Fruit fly (Drosophila melanogaster) whole organism, embryonic: ENCODE results near the gene Etl1.

Experiments
- Adf1 ChIP-seq: fragments of 200-800 bp; sonication (Bioruptor generic); IDR thresholded peaks from 2 replicates; pipeline ENCODE4 v1.3.6; 2022; ENCODE audit warnings: missing biosample characterization, missing genetic modification characterization
- Atf6 ChIP-seq: fragments of 200-800 bp; sonication (Bioruptor generic); IDR thresholded peaks from 2 replicates; pipeline ENCODE4 v1.3.6; 2022; ENCODE audit warnings: missing biosample characterization, missing genetic modification characterization
- CG11093 ChIP-seq: fragments of 200-800 bp; sonication (Bioruptor generic); IDR thresholded peaks from 3 replicates; pipeline ENCODE4 v1.3.6; 2022; ENCODE audit warnings: missing biosample characterization, missing genetic modification characterization
- CG11504 ChIP-seq: fragments of 200-800 bp; sonication (Bioruptor generic); optimal IDR thresholded peaks from 3 replicates; lab custom pipeline; 2019; ENCODE audit warnings: missing biosample characterization, mild to moderate bottlenecking, missing genetic modification characterization, moderate library complexity
- CG11723 ChIP-seq: fragments of 200-800 bp; sonication (Bioruptor generic); optimal IDR thresholded peaks from 2 replicates; lab custom pipeline; 2017; ENCODE audit warnings: missing biosample characterization, mild to moderate bottlenecking, missing genetic modification characterization
- CG13775 ChIP-seq: fragments of 200-800 bp; sonication (Bioruptor generic); optimal IDR thresholded peaks from 3 replicates; lab custom pipeline; 2017; ENCODE audit warnings: missing biosample characterization, mild to moderate bottlenecking, missing genetic modification characterization
- CG15011 ChIP-seq: fragments of 200-800 bp; sonication (Bioruptor generic); optimal IDR thresholded peaks from 3 replicates; lab custom pipeline; 2018; ENCODE audit warnings: missing biosample characterization, mild to moderate bottlenecking, missing genetic modification characterization
- CG1603 ChIP-seq: fragments of 200-800 bp; sonication (Bioruptor generic); optimal IDR thresholded peaks from 2 replicates; lab custom pipeline; 2019; ENCODE audit warnings: missing biosample characterization, mild to moderate bottlenecking, missing genetic modification characterization, moderate library complexity
- CG17186 ChIP-seq: fragments of 200-800 bp; sonication (Bioruptor generic); optimal IDR thresholded peaks from 3 replicates; lab custom pipeline; 2017; ENCODE audit warnings: missing biosample characterization, missing genetic modification reagents, missing genetic modification characterization
- CG18262 ChIP-seq: fragments of 200-800 bp; optimal IDR thresholded peaks from 3 replicates; lab custom pipeline; 2019; ENCODE audit warnings: missing biosample characterization, mild to moderate bottlenecking, missing genetic modification characterization, moderate library complexity
- CG1832 ChIP-seq: fragments of 200-800 bp; sonication (Bioruptor generic); optimal IDR thresholded peaks from 2 replicates; lab custom pipeline; 2017; ENCODE audit warnings: missing biosample characterization, mild to moderate bottlenecking, missing genetic modification characterization, inconsistent platforms
- CG30020 ChIP-seq: fragments of 200-800 bp; optimal IDR thresholded peaks from 2 replicates; lab custom pipeline; 2019; ENCODE audit warnings: missing biosample characterization, mild to moderate bottlenecking, missing genetic modification characterization, moderate library complexity
- CG31365 ChIP-seq: fragments of 200-800 bp; sonication (Bioruptor generic); optimal IDR thresholded peaks from 2 replicates; lab custom pipeline; 2018; ENCODE audit warnings: missing biosample characterization, mild to moderate bottlenecking, missing genetic modification characterization
- CG3163 ChIP-seq: fragments of 200-800 bp; sonication (Bioruptor generic); optimal IDR thresholded peaks from 3 replicates; lab custom pipeline; 2016; ENCODE audit warnings: missing biosample characterization, missing genetic modification characterization
- CG32767 ChIP-seq: fragments of 200-800 bp; sonication (Bioruptor generic); IDR thresholded peaks from 2 replicates; pipeline ENCODE4 v1.3.6; 2022; ENCODE audit warnings: missing biosample characterization, missing genetic modification characterization
- CG43689 ChIP-seq: fragments of 200-800 bp; sonication (Bioruptor generic); IDR thresholded peaks from 2 replicates; pipeline ENCODE4 v1.3.6; 2022; ENCODE audit warnings: missing biosample characterization, missing genetic modification characterization
- CG4854 ChIP-seq: fragments of 200-800 bp; sonication (Bioruptor generic); optimal IDR thresholded peaks from 2 replicates; lab custom pipeline; 2016; ENCODE audit warnings: missing biosample characterization, missing genetic modification characterization, inconsistent platforms
- CG6175 ChIP-seq: fragments of 200-800 bp; sonication (Bioruptor generic); IDR thresholded peaks from 3 replicates; pipeline ENCODE4 v1.3.6; 2022; ENCODE audit warnings: missing biosample characterization, missing genetic modification characterization
- Dbx ChIP-seq: fragments of 200-800 bp; sonication (Bioruptor generic); IDR thresholded peaks from 3 replicates; pipeline ENCODE4 v1.3.6; 2022; ENCODE audit warnings: missing biosample characterization, missing genetic modification characterization
- Elba2 ChIP-seq: fragments of 200-800 bp; sonication (Bioruptor generic); optimal IDR thresholded peaks from 3 replicates; lab custom pipeline; 2016; ENCODE audit warnings: missing biosample characterization, missing genetic modification characterization
- Ets97D ChIP-seq: fragments of 200-800 bp; sonication (Bioruptor generic); optimal IDR thresholded peaks from 3 replicates; lab custom pipeline; 2016; ENCODE audit warnings: missing biosample characterization, missing genetic modification characterization
- Gug ChIP-seq: fragments of 200-800 bp; sonication (Bioruptor generic); IDR thresholded peaks from 4 replicates; pipeline ENCODE4 v1.3.6; 2022; ENCODE audit warnings: missing biosample characterization, missing genetic modification characterization
- HmgD ChIP-seq: fragments of 200-800 bp; sonication (Bioruptor generic); optimal IDR thresholded peaks from 3 replicates; lab custom pipeline; 2016; ENCODE audit warnings: missing biosample characterization, missing genetic modification characterization
- Hsf ChIP-seq: fragments of 200-800 bp; sonication (Bioruptor generic); optimal IDR thresholded peaks from 3 replicates; lab custom pipeline; 2016; ENCODE audit warnings: missing biosample characterization, missing genetic modification characterization
- Kr ChIP-seq: fragments of 200-800 bp; sonication (Bioruptor generic); optimal IDR thresholded peaks from 2 replicates; lab custom pipeline; 2017; ENCODE audit warnings: missing biosample characterization, mild to moderate bottlenecking, missing genetic modification characterization
- Lim3 ChIP-seq: fragments of 200-800 bp; sonication (Bioruptor generic); IDR thresholded peaks from 2 replicates; pipeline ENCODE4 v1.3.6; 2022; ENCODE audit warnings: missing biosample characterization, missing genetic modification characterization
- Mes4 ChIP-seq: fragments of 200-800 bp; sonication (Bioruptor generic); optimal IDR thresholded peaks from 2 replicates; lab custom pipeline; 2016; ENCODE audit warnings: missing biosample characterization, missing genetic modification characterization
- Ptx1 ChIP-seq: fragments of 200-800 bp; sonication (Bioruptor generic); IDR thresholded peaks from 2 replicates; pipeline ENCODE4 v1.3.6; 2022; ENCODE audit warnings: missing biosample characterization, missing genetic modification characterization
- Ssrp ChIP-seq: fragments of 200-800 bp; sonication (Bioruptor generic); optimal IDR thresholded peaks from 2 replicates; lab custom pipeline; 2018; ENCODE audit warnings: missing biosample characterization, mild to moderate bottlenecking, missing genetic modification characterization, moderate library complexity
- Xrp1 ChIP-seq: fragments of 200-800 bp; sonication (Bioruptor generic); IDR thresholded peaks from 2 replicates; pipeline ENCODE4 v1.3.6; 2022; ENCODE audit warnings: missing biosample characterization, missing genetic modification characterization
- abd-A ChIP-seq: fragments of 200-800 bp; sonication (Bioruptor generic); optimal IDR thresholded peaks from 3 replicates; lab custom pipeline; 2019; ENCODE audit warnings: missing biosample characterization, mild to moderate bottlenecking, missing genetic modification characterization, moderate library complexity
- ara ChIP-seq: fragments of 200-800 bp; sonication (Bioruptor generic); IDR thresholded peaks from 2 replicates; pipeline ENCODE4 v1.3.6; 2022; ENCODE audit warnings: missing biosample characterization, missing genetic modification characterization
- bcd ChIP-seq: fragments of 200-800 bp; sonication (Bioruptor generic); optimal IDR thresholded peaks from 2 replicates; lab custom pipeline; 2017; ENCODE audit warnings: missing biosample characterization, mild to moderate bottlenecking, missing genetic modification characterization
- bigmax ChIP-seq: fragments of 200-800 bp; sonication (Bioruptor generic); optimal IDR thresholded peaks from 2 replicates; lab custom pipeline; 2018; ENCODE audit warnings: missing biosample characterization, mild to moderate bottlenecking, missing genetic modification characterization
- bowl ChIP-seq: fragments of 200-800 bp; sonication (Bioruptor generic); IDR thresholded peaks from 2 replicates; pipeline ENCODE4 v1.3.6; 2022; ENCODE audit warnings: missing biosample characterization, missing genetic modification characterization
- dmrt11E ChIP-seq: fragments of 200-800 bp; sonication (Bioruptor generic); optimal IDR thresholded peaks from 3 replicates; lab custom pipeline; 2018; ENCODE audit warnings: missing biosample characterization, mild to moderate bottlenecking, missing genetic modification characterization, moderate library complexity
- eyg ChIP-seq: fragments of 200-800 bp; sonication (Bioruptor generic); optimal IDR thresholded peaks from 3 replicates; lab custom pipeline; 2016; ENCODE audit warnings: missing biosample characterization, missing genetic modification characterization
- fd64A ChIP-seq: fragments of 200-800 bp; sonication (Bioruptor generic); optimal IDR thresholded peaks from 3 replicates; lab custom pipeline; 2018; ENCODE audit warnings: missing biosample characterization, mild to moderate bottlenecking, missing genetic modification characterization
- jumu ChIP-seq: fragments of 200-800 bp; sonication (Bioruptor generic); optimal IDR thresholded peaks from 3 replicates; lab custom pipeline; 2016; ENCODE audit warnings: missing biosample characterization, missing genetic modification characterization
- lmd ChIP-seq: fragments of 200-800 bp; sonication (Bioruptor generic); IDR thresholded peaks from 2 replicates; pipeline ENCODE4 v1.3.6; 2022; ENCODE audit warnings: missing biosample characterization, missing genetic modification characterization
- lola ChIP-seq, 3 experiments: fragments of >200 bp in 2 of 3; fragments of 200-800 bp in 1 of 3; sonication (Bioruptor generic) in 1 of 3; optimal IDR thresholded peaks; 2 replicates each; lab custom pipeline; 2017 to 2019; ENCODE audit warnings: missing biosample characterization in 3 of 3, missing genetic modification characterization in 3 of 3, mild to moderate bottlenecking in 1 of 3, moderate library complexity in 1 of 3
- nerfin-2 ChIP-seq: fragments of 200-800 bp; sonication (Bioruptor generic); IDR thresholded peaks from 2 replicates; pipeline ENCODE4 v1.3.6; 2022; ENCODE audit warnings: missing biosample characterization, missing genetic modification characterization; ENCODE audit not compliant: partially characterized antibody
- nmo ChIP-seq: fragments of 200-800 bp; sonication (Bioruptor generic); optimal IDR thresholded peaks from 2 replicates; lab custom pipeline; 2018; ENCODE audit warnings: missing biosample characterization, mild to moderate bottlenecking, missing genetic modification characterization, moderate library complexity
- onecut ChIP-seq: fragments of 200-800 bp; sonication (Bioruptor generic); IDR thresholded peaks from 2 replicates; pipeline ENCODE4 v1.3.6; 2022; ENCODE audit warnings: missing biosample characterization, missing genetic modification characterization
- tgo ChIP-seq: fragments of 200-800 bp; sonication (Bioruptor generic); IDR thresholded peaks from 3 replicates; pipeline ENCODE4 v1.3.6; 2022; ENCODE audit warnings: missing biosample characterization, missing genetic modification characterization
- tin ChIP-seq: fragments of 200-800 bp; sonication (Bioruptor generic); optimal IDR thresholded peaks from 3 replicates; lab custom pipeline; 2016; ENCODE audit warnings: missing biosample characterization, missing genetic modification characterization
- twi ChIP-seq: fragments of 200-800 bp; optimal IDR thresholded peaks from 2 replicates; lab custom pipeline; 2019; ENCODE audit warnings: missing biosample characterization, mild to moderate bottlenecking, missing genetic modification characterization, moderate library complexity
- yki ChIP-seq: fragments of >200 bp; optimal IDR thresholded peaks from 3 replicates; lab custom pipeline; 2018
- zf30C ChIP-seq: fragments of 200-800 bp; sonication (Bioruptor generic); optimal IDR thresholded peaks from 3 replicates; lab custom pipeline; 2018; ENCODE audit warnings: missing biosample characterization, mild to moderate bottlenecking, missing genetic modification characterization

Gene Etl1

DNA sequence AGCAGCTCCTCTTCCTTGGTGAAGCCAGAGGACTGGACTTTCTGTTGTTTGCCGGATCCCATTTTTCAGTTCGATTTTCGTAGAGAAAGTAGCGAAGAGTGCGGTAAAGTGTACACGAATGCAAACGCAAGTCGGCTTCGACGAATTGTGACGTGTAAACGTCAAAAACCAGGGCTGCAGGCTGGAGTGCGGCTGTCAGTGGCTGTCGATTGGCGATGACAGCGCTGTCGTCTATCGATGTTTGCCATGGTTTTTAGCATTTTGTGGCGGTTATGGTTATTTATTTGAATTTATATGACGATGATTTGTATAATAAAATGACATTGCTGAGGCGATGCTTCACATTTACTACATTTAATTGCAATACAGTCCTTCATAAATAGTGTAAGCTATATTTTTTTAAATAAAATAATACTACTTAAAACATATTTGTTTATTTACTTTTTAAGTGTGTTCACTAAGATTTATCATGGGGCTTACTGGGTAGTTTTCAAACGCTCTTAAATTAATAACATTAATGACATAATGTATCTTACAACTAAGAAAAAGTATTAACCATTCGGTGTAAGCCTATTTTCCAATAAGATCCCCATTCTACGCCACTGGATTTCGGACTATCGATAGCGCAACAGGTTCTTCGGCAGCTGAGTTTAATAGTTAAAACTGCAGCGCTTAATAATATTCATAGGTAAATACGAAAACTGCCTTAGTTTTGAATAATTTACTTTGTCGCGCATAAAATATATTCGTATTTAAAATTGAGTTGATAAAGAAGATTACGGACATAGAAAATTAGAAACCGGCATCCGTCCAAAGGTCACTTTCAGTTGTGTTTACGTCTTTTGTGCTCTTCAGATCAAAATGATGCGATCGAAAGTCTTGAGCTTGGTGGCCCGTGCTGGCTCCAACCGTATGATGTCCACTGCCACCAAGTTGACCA lies 5.9 kb upstream of the Etl1 start, which contains the start of the genes CG5885 and CG4598 (continued):
- TF ChIP-seq dmrt11E (tag; lab: Kevin White, UChicago) = peak; percentile 45
- TF ChIP-seq Ssrp (tag; lab: Kevin White, UChicago) = peak; percentile 70
- TF ChIP-seq Dbx (GFP tag; lab: Robert Waterston, UW) = peak; percentile 80
- TF ChIP-seq lmd (GFP tag; lab: Robert Waterston, UW) = peak; percentile 60; the same call in 1 of the 2 replicates
- TF ChIP-seq Gug (GFP tag; lab: Robert Waterston, UW) = peak; percentile 56; the same call in 2 of the 4 replicates
- peak; percentile 78 for TF ChIP-seq CG1603
- no peak for TF ChIP-seq fd64A
- TF ChIP-seq CG11093 (GFP tag; lab: Robert Waterston, UW) = no peak
- peak; percentile 37 for TF ChIP-seq bcd (GFP tag; lab: Kevin White, UChicago)
- TF ChIP-seq HmgD (GFP tag; lab: Kevin White, UChicago) = no peak
- no peak for TF ChIP-seq Mes4 (GFP tag; lab: Kevin White, UChicago)
- peak; percentile 38 for TF ChIP-seq Hsf (GFP tag; lab: Kevin White, UChicago)
- TF ChIP-seq bigmax (GFP tag; lab: Kevin White, UChicago) = no peak
- no peak for TF ChIP-seq bowl (GFP tag; lab: Robert Waterston, UW)
- TF ChIP-seq ara = peak; percentile 35; the same call in 1 of the 2 replicates
- peak; percentile 84 for TF ChIP-seq CG11504 (tag; lab: Kevin White, UChicago)
- no peak for TF ChIP-seq CG6175 (GFP tag; lab: Robert Waterston, UW)
- TF ChIP-seq CG31365 (tag; lab: Kevin White, UChicago) = no peak
- TF ChIP-seq Xrp1 (GFP tag; lab: Robert Waterston, UW) = peak; percentile 58
- TF ChIP-seq CG32767 (GFP tag; lab: Robert Waterston, UW) = peak; percentile 34; the same call in 1 of the 2 replicates
- no peak for TF ChIP-seq Elba2
- peak; percentile 69; the same call in 1 of the 2 replicates for TF ChIP-seq nerfin-2 (GFP tag; lab: Robert Waterston, UW)
- TF ChIP-seq Adf1 = peak; percentile 50
- TF ChIP-seq eyg (GFP tag; lab: Kevin White, UChicago) = no peak
- TF ChIP-seq CG43689 (GFP tag; lab: Robert Waterston, UW) = 0 out of 2 replicates have a peak, but pooled peaks have one; percentile 10
- TF ChIP-seq lola (GFP tag; optimal IDR thresholded peaks at IDR 0.05; lab: Kevin White, UChicago) = peak in 1 of 3 experiments; percentile 71
- TF ChIP-seq CG17186 (GFP tag; lab: Kevin White, UChicago) = peak; percentile 71
- TF ChIP-seq CG13775 (GFP tag; lab: Kevin White, UChicago) = peak; percentile 72
- TF ChIP-seq zf30C = no peak
- TF ChIP-seq CG30020 = peak; percentile 54
- no peak for TF ChIP-seq CG3163 (GFP tag; lab: Kevin White, UChicago)
- TF ChIP-seq abd-A = no peak
- peak; percentile 61 for TF ChIP-seq nmo
- TF ChIP-seq Kr (GFP tag; lab: Kevin White, UChicago) = no peak
- TF ChIP-seq onecut (GFP tag; lab: Robert Waterston, UW) = peak; percentile 55; the same call in 1 of the 2 replicates
- peak; percentile 44; the same call in 2 of the 3 replicates for TF ChIP-seq tgo (GFP tag; lab: Robert Waterston, UW)
- peak; percentile 70 for TF ChIP-seq CG18262 (tag; lab: Kevin White, UChicago)
- peak; percentile 21 for TF ChIP-seq CG11723 (GFP tag; lab: Kevin White, UChicago)
- peak; percentile 67; the same call in 1 of the 2 replicates for TF ChIP-seq Atf6
- no peak for TF ChIP-seq CG1832 (GFP tag; lab: Kevin White, UChicago)
- TF ChIP-seq Lim3 (GFP tag; lab: Robert Waterston, UW) = no peak
- no peak for TF ChIP-seq yki (lab: Kevin White, UChicago)
- TF ChIP-seq Ets97D (GFP tag; lab: Kevin White, UChicago) = peak; percentile 87
- peak; percentile 35 for TF ChIP-seq twi (tag; lab: Kevin White, UChicago)
- TF ChIP-seq Ptx1 (GFP tag; lab: Robert Waterston, UW) = peak; percentile 62
- TF ChIP-seq jumu = peak; percentile 30
- no peak for TF ChIP-seq CG4854
- peak; percentile 48 for TF ChIP-seq tin
- TF ChIP-seq CG15011 = peak; percentile 18
